Fruit fly (Drosophila melanogaster) whole organism, embryonic: Measurements from ENCODE around the gene CG14535.
A peak's percentile ranks its signal among the peaks of the same experiment; 100 is the strongest.

Source experiments
- Ada2b ChIP-seq: fragments of 200-800 bp; sonication (Bioruptor generic); IDR thresholded peaks from 2 replicates; pipeline ENCODE4 v1.3.6; 2022; ENCODE audit warnings: missing biosample characterization, missing genetic modification characterization
- Atf3 ChIP-seq: fragments of 200-800 bp; sonication (Bioruptor generic); optimal IDR thresholded peaks from 3 replicates; lab custom pipeline; 2016; ENCODE audit warnings: missing biosample characterization, missing genetic modification characterization
- BEAF-32 ChIP-seq: fragments of 200-800 bp; sonication (Bioruptor generic); optimal IDR thresholded peaks from 3 replicates; lab custom pipeline; 2017; ENCODE audit warnings: missing biosample characterization, missing genetic modification characterization, mild to moderate bottlenecking, moderate library complexity, missing genetic modification reagents
- Bteb2 ChIP-seq: fragments of 200-800 bp; sonication (Bioruptor generic); optimal IDR thresholded peaks from 2 replicates; lab custom pipeline; 2016; ENCODE audit warnings: missing biosample characterization, missing genetic modification characterization
- CG10431 ChIP-seq: fragments of 200-800 bp; sonication (Bioruptor generic); optimal IDR thresholded peaks from 3 replicates; lab custom pipeline; 2018; ENCODE audit warnings: missing biosample characterization, mild to moderate bottlenecking, missing genetic modification characterization
- CG12155 ChIP-seq: fragments of 200-800 bp; sonication (Bioruptor generic); optimal IDR thresholded peaks from 3 replicates; lab custom pipeline; 2016; ENCODE audit warnings: missing biosample characterization, missing genetic modification characterization
- CG17912 ChIP-seq: fragments of 200-800 bp; sonication (Bioruptor generic); optimal IDR thresholded peaks from 2 replicates; lab custom pipeline; 2018; ENCODE audit warnings: missing biosample characterization, mild to moderate bottlenecking, missing genetic modification characterization
- CG2202 ChIP-seq: fragments of 200-800 bp; sonication (Bioruptor generic); optimal IDR thresholded peaks from 2 replicates; lab custom pipeline; 2018; ENCODE audit warnings: missing biosample characterization, mild to moderate bottlenecking, missing genetic modification characterization
- CG2889 ChIP-seq: fragments of 200-800 bp; sonication (Bioruptor generic); IDR thresholded peaks from 3 replicates; pipeline ENCODE4 v1.3.6; 2022; ENCODE audit warnings: missing biosample characterization, missing genetic modification characterization
- CG3065 ChIP-seq: fragments of 200-800 bp; sonication (Bioruptor generic); optimal IDR thresholded peaks from 2 replicates; lab custom pipeline; 2016; ENCODE audit warnings: missing biosample characterization, missing genetic modification characterization
- CG3163 ChIP-seq: fragments of 200-800 bp; sonication (Bioruptor generic); optimal IDR thresholded peaks from 3 replicates; lab custom pipeline; 2016; ENCODE audit warnings: missing biosample characterization, missing genetic modification characterization
- CG3726 ChIP-seq: fragments of 200-800 bp; sonication (Bioruptor generic); IDR thresholded peaks from 3 replicates; pipeline ENCODE4, ENCODE4 v1.3.6; 2022; ENCODE audit warnings: missing biosample characterization, missing genetic modification characterization
- CG6791 ChIP-seq: fragments of 200-800 bp; sonication (Bioruptor generic); IDR thresholded peaks from 3 replicates; pipeline ENCODE4 v1.3.6; 2022; ENCODE audit warnings: missing biosample characterization, missing genetic modification characterization; ENCODE audit not compliant: partially characterized antibody
- CG7357 ChIP-seq: fragments of 200-800 bp; sonication (Bioruptor generic); IDR thresholded peaks from 3 replicates; pipeline ENCODE4 v1.3.6; 2022; ENCODE audit warnings: missing biosample characterization, missing genetic modification characterization
- CG8388 ChIP-seq: fragments of 200-800 bp; sonication (Bioruptor generic); optimal IDR thresholded peaks from 2 replicates; lab custom pipeline; 2019; ENCODE audit warnings: missing biosample characterization, mild to moderate bottlenecking, missing genetic modification characterization, moderate library complexity
- CG8924 ChIP-seq: fragments of 200-800 bp; optimal IDR thresholded peaks from 3 replicates; lab custom pipeline; 2019; ENCODE audit warnings: missing biosample characterization, mild to moderate bottlenecking, missing genetic modification characterization, moderate library complexity
- CrebB ChIP-seq: fragments of 200-800 bp; sonication (Bioruptor generic); optimal IDR thresholded peaks from 3 replicates; lab custom pipeline; 2018; ENCODE audit warnings: missing biosample characterization, mild to moderate bottlenecking, missing genetic modification characterization
- GATAe ChIP-seq: fragments of 200-800 bp; sonication (Bioruptor generic); conservative IDR thresholded peaks from 2 replicates; pipeline ENCODE4 v1.3.6; 2022; ENCODE audit warnings: missing biosample characterization, missing genetic modification characterization
- Gug ChIP-seq: fragments of 200-800 bp; sonication (Bioruptor generic); IDR thresholded peaks from 4 replicates; pipeline ENCODE4 v1.3.6; 2022; ENCODE audit warnings: missing biosample characterization, missing genetic modification characterization
- H15 ChIP-seq: fragments of 200-800 bp; sonication (Bioruptor generic); IDR thresholded peaks from 3 replicates; pipeline ENCODE4 v1.3.6; 2022; ENCODE audit warnings: missing biosample characterization, missing genetic modification characterization
- HHEX ChIP-seq: fragments of 200-800 bp; sonication (Bioruptor generic); optimal IDR thresholded peaks from 3 replicates; lab custom pipeline; 2017; ENCODE audit warnings: missing biosample characterization, mild to moderate bottlenecking, missing genetic modification characterization, missing genetic modification reagents
- Lim3 ChIP-seq: fragments of 200-800 bp; sonication (Bioruptor generic); IDR thresholded peaks from 2 replicates; pipeline ENCODE4 v1.3.6; 2022; ENCODE audit warnings: missing biosample characterization, missing genetic modification characterization
- Mrtf ChIP-seq: fragments of 200-800 bp; sonication (Bioruptor generic); IDR thresholded peaks from 3 replicates; pipeline ENCODE4 v1.3.6; 2022; ENCODE audit warnings: missing biosample characterization, missing genetic modification characterization
- Nf-YB ChIP-seq: fragments of 200-800 bp; sonication (Bioruptor generic); optimal IDR thresholded peaks from 3 replicates; lab custom pipeline; 2019; ENCODE audit warnings: missing biosample characterization, mild to moderate bottlenecking, missing genetic modification characterization, moderate library complexity
- Rfx ChIP-seq: fragments of 200-800 bp; sonication (Bioruptor generic); IDR thresholded peaks from 2 replicates; pipeline ENCODE4 v1.3.6; 2022; ENCODE audit warnings: missing biosample characterization, missing genetic modification characterization
- Trl ChIP-seq, 3 experiments: fragments of >200 bp in 2 of 3; fragments of 200-800 bp in 1 of 3; sonication (Bioruptor generic) in 1 of 3; optimal IDR thresholded peaks; 2 replicates in 1 of 3; 3 replicates in 2 of 3; lab custom pipeline; 2016 to 2017; ENCODE audit warnings: missing biosample characterization in 1 of 3, missing genetic modification characterization in 1 of 3
- Usf ChIP-seq: fragments of 200-800 bp; sonication (Bioruptor generic); optimal IDR thresholded peaks from 2 replicates; lab custom pipeline; 2017; ENCODE audit warnings: missing genotype, missing biosample characterization, missing genetic modification characterization
- YL-1 ChIP-seq: fragments of 200-800 bp; sonication (Bioruptor generic); optimal IDR thresholded peaks from 3 replicates; lab custom pipeline; 2017; ENCODE audit warnings: missing biosample characterization, mild to moderate bottlenecking, missing genetic modification characterization
- abd-A ChIP-seq: fragments of 200-800 bp; sonication (Bioruptor generic); optimal IDR thresholded peaks from 3 replicates; lab custom pipeline; 2019; ENCODE audit warnings: missing biosample characterization, mild to moderate bottlenecking, missing genetic modification characterization, moderate library complexity
- chif ChIP-seq, 2 experiments: fragments of 200-800 bp; sonication (Bioruptor generic); optimal IDR thresholded peaks; 3 replicates each; lab custom pipeline; 2016; ENCODE audit warnings: missing biosample characterization in 2 of 2, missing genetic modification characterization in 2 of 2
- crp ChIP-seq, 2 experiments: fragments of 200-800 bp; sonication (Bioruptor generic); optimal IDR thresholded peaks; 2 replicates in 1 of 2; 3 replicates in 1 of 2; lab custom pipeline; 2017; ENCODE audit warnings: missing biosample characterization in 2 of 2, missing genetic modification characterization in 2 of 2, mild to moderate bottlenecking in 1 of 2, moderate library complexity in 1 of 2
- ewg ChIP-seq: fragments of 200-800 bp; sonication (Bioruptor generic); optimal IDR thresholded peaks from 3 replicates; lab custom pipeline; 2017; ENCODE audit warnings: mild to moderate bottlenecking, missing biosample characterization, missing genetic modification reagents, missing genetic modification characterization
- gro ChIP-seq: fragments of 200-800 bp; sonication (Bioruptor generic); optimal IDR thresholded peaks from 2 replicates; lab custom pipeline; 2016; ENCODE audit warnings: missing biosample characterization, missing genetic modification characterization
- hbn ChIP-seq: fragments of 200-800 bp; sonication (Bioruptor generic); IDR thresholded peaks from 2 replicates; pipeline ENCODE4 v1.3.6; 2022; ENCODE audit warnings: missing biosample characterization, missing genetic modification characterization; ENCODE audit not compliant: partially characterized antibody
- hth ChIP-seq: fragments of >200 bp; optimal IDR thresholded peaks from 2 replicates; lab custom pipeline; 2017; ENCODE audit warnings: inconsistent platforms
- kni ChIP-seq: fragments of 200-800 bp; sonication (Bioruptor generic); optimal IDR thresholded peaks from 3 replicates; lab custom pipeline; 2017; ENCODE audit warnings: mild to moderate bottlenecking, missing biosample characterization, missing genetic modification reagents, missing genetic modification characterization
- oc ChIP-seq: fragments of 200-800 bp; sonication (Bioruptor generic); optimal IDR thresholded peaks from 2 replicates; lab custom pipeline; 2018; ENCODE audit warnings: missing biosample characterization, mild to moderate bottlenecking, missing genetic modification characterization, moderate library complexity
- pan ChIP-seq, 4 experiments: fragments of >200 bp in 3 of 4; fragments of 200-800 bp in 1 of 4; sonication (Bioruptor generic) in 1 of 4; optimal IDR thresholded peaks in 3 of 4; IDR thresholded peaks in 1 of 4; 2 replicates each; pipeline versions ENCODE4 v1.3.6 to Lab custom; 2017 to 2022; ENCODE audit warnings: missing biosample characterization in 2 of 4, missing genetic modification characterization in 2 of 4, mixed read lengths in 1 of 4
- pb ChIP-seq: fragments of 200-800 bp; sonication (Bioruptor generic); optimal IDR thresholded peaks from 3 replicates; lab custom pipeline; 2016; ENCODE audit warnings: missing biosample characterization, missing genetic modification characterization
- pnt ChIP-seq: fragments of 200-800 bp; sonication (Bioruptor generic); optimal IDR thresholded peaks from 3 replicates; lab custom pipeline; 2016; ENCODE audit warnings: missing biosample characterization, missing genetic modification characterization
- prd ChIP-seq, 3 experiments: fragments of >200 bp in 2 of 3; fragments of 200-800 bp in 1 of 3; sonication (Bioruptor generic) in 1 of 3; optimal IDR thresholded peaks in 2 of 3; IDR thresholded peaks in 1 of 3; 2 replicates in 2 of 3; 3 replicates in 1 of 3; pipeline versions ENCODE4 v1.3.6 to Lab custom; 2017 to 2022; ENCODE audit warnings: missing biosample characterization in 1 of 3, missing genetic modification characterization in 1 of 3
- ro ChIP-seq: fragments of 200-800 bp; sonication (Bioruptor generic); IDR thresholded peaks from 2 replicates; pipeline ENCODE4 v1.3.6; 2022; ENCODE audit warnings: missing biosample characterization, missing genetic modification characterization
- row ChIP-seq: fragments of 200-800 bp; sonication (Bioruptor generic); IDR thresholded peaks from 3 replicates; pipeline ENCODE4 v1.3.6; 2022; ENCODE audit warnings: missing biosample characterization, missing genetic modification characterization
- sens-2 ChIP-seq: fragments of 200-800 bp; sonication (Bioruptor generic); IDR thresholded peaks from 2 replicates; pipeline ENCODE4 v1.3.6; 2022; ENCODE audit warnings: missing biosample characterization, missing genetic modification characterization
- slou ChIP-seq: fragments of 200-800 bp; sonication (Bioruptor generic); optimal IDR thresholded peaks from 3 replicates; lab custom pipeline; 2016; ENCODE audit warnings: missing biosample characterization, missing genetic modification characterization
- slp2 ChIP-seq: fragments of 200-800 bp; sonication (Bioruptor generic); optimal IDR thresholded peaks from 2 replicates; lab custom pipeline; 2016; ENCODE audit warnings: missing biosample characterization, missing genetic modification characterization
- sna ChIP-seq: fragments of 200-800 bp; sonication (Bioruptor generic); IDR thresholded peaks from 2 replicates; pipeline ENCODE4 v1.3.6; 2022; ENCODE audit warnings: missing biosample characterization, missing genetic modification characterization; ENCODE audit not compliant: partially characterized antibody
- unc-4 ChIP-seq: fragments of 200-800 bp; sonication (Bioruptor generic); IDR thresholded peaks from 2 replicates; pipeline ENCODE4 v1.3.6; 2022; ENCODE audit warnings: missing biosample characterization, missing genetic modification characterization; ENCODE audit not compliant: partially characterized antibody
- vnd ChIP-seq: fragments of 200-800 bp; sonication (Bioruptor generic); IDR thresholded peaks from 3 replicates; pipeline ENCODE4 v1.3.6; 2022; ENCODE audit warnings: missing biosample characterization, missing genetic modification characterization; ENCODE audit not compliant: partially characterized antibody

The CG14535 gene

DNA sequence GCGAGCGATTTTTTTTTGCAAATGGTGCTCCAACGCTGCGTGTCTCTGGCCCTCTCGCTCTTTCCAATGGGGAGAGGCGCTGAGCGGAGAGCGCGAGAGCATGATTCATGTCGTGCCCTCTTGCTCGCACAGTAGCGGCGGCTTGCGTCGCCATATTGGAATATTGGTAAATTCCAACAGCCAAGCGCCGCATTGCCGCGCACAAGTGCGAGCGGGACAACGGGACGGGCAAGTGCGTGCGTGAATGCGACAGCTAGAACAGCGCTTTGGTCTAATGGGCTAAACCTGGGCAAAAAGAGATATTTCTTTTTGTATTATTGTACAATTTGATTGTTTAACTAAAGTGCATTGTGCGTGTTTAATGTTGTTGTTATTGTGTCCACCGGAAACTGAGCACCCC is 27.0 kb downstream of the CG14535 start (continued):
- TF ChIP-seq Trl (optimal IDR thresholded peaks at IDR 0.05; lab: Kevin White, UChicago) (peak in 1 of 2 experiments; percentile 72), Trl (GFP tag; optimal IDR thresholded peaks at IDR 0.05; lab: Kevin White, UChicago) (no peak), CG2889 (GFP tag; lab: Robert Waterston, UW) (no peak), pnt (GFP tag; lab: Kevin White, UChicago) (no peak), row (GFP tag; lab: Robert Waterston, UW) (no peak), Nf-YB (peak; percentile 49), sens-2 (GFP tag; lab: Robert Waterston, UW) (no peak), pb (no peak), Gug (GFP tag; lab: Robert Waterston, UW) (no peak), sna (GFP tag; lab: Robert Waterston, UW) (no peak), slou (GFP tag; lab: Kevin White, UChicago) (no peak), Lim3 (GFP tag; lab: Robert Waterston, UW) (no peak), prd (optimal IDR thresholded peaks at IDR 0.05; lab: Kevin White, UChicago) (no peak), prd (GFP tag; IDR thresholded peaks at IDR 0.05; lab: Robert Waterston, UW) (no peak), hth (lab: Kevin White, UChicago) (no peak), GATAe (GFP tag; lab: Robert Waterston, UW) (peak; percentile 38; the same call in 1 of the 2 replicates), Usf (no peak), kni (GFP tag; lab: Kevin White, UChicago) (peak; percentile 55), Rfx (peak; percentile 43; the same call in 1 of the 2 replicates), vnd (GFP tag; lab: Robert Waterston, UW) (peak; percentile 7; the same call in 1 of the 3 replicates), CG3163 (GFP tag; lab: Kevin White, UChicago) (no peak), YL-1 (GFP tag; lab: Kevin White, UChicago) (peak; percentile 97), CG7357 (GFP tag; lab: Robert Waterston, UW) (no peak), oc (tag; lab: Kevin White, UChicago) (peak; percentile 4), slp2 (GFP tag; lab: Kevin White, UChicago) (no peak), CG2202 (tag; lab: Kevin White, UChicago) (no peak), Bteb2 (GFP tag; lab: Kevin White, UChicago) (no peak), CG12155 (GFP tag; lab: Kevin White, UChicago) (no peak), Ada2b (GFP tag; lab: Robert Waterston, UW) (peak; percentile 15; the same call in 1 of the 2 replicates), ro (GFP tag; lab: Robert Waterston, UW) (no peak), Atf3 (GFP tag; lab: Kevin White, UChicago) (no peak), hbn (GFP tag; lab: Robert Waterston, UW) (no peak; the same call in 1 of the 2 replicates), CG3726 (GFP tag; lab: Robert Waterston, UW) (no peak), CrebB (tag; lab: Kevin White, UChicago) (no peak), H15 (GFP tag; lab: Robert Waterston, UW) (no peak), CG6791 (peak; percentile 65; the same call in 2 of the 3 replicates), gro (no peak), CG17912 (peak; percentile 6), chif (GFP tag; optimal IDR thresholded peaks at IDR 0.05; lab: Kevin White, UChicago) (no peak), unc-4 (GFP tag; lab: Robert Waterston, UW) (no peak), HHEX (GFP tag; lab: Kevin White, UChicago) (no peak), Mrtf (no peak), CG8924 (peak; percentile 74), pan (optimal IDR thresholded peaks at IDR 0.05; lab: Kevin White, UChicago) (no peak), pan (GFP tag; optimal IDR thresholded peaks at IDR 0.05 in 1 of 2, IDR thresholded peaks at IDR 0.05 in 1 of 2) (peak in 1 of 2 experiments; percentile 39), BEAF-32 (GFP tag; lab: Kevin White, UChicago) (no peak), CG8388 (no peak), crp (GFP tag; optimal IDR thresholded peaks at IDR 0.05; lab: Kevin White, UChicago) (no peak), abd-A (tag; lab: Kevin White, UChicago) (peak; percentile 88), ewg (GFP tag; lab: Kevin White, UChicago) (peak; percentile 73), CG10431 (GFP tag; lab: Kevin White, UChicago) (no peak), CG3065 (GFP tag; lab: Kevin White, UChicago) (no peak)
